Fruit fly (Drosophila melanogaster) whole organism, adult: ENCODE results near the gene MTA1-like.

Experiments used
- CG12768 ChIP-seq: fragments of 200-800 bp; sonication (Bioruptor generic); optimal IDR thresholded peaks from 2 replicates; lab custom pipeline; 2017; ENCODE audit warnings: missing biosample characterization, missing genetic modification characterization, mild to moderate bottlenecking, moderate library complexity, missing genetic modification reagents
- CG14711 ChIP-seq: fragments of 200-800 bp; sonication (Bioruptor generic); optimal IDR thresholded peaks from 2 replicates; lab custom pipeline; 2018; ENCODE audit warnings: missing biosample characterization, mild to moderate bottlenecking, missing genetic modification characterization, moderate library complexity
- CG5204 ChIP-seq: fragments of 200-800 bp; sonication (Bioruptor generic); optimal IDR thresholded peaks from 2 replicates; lab custom pipeline; 2016; ENCODE audit warnings: missing biosample characterization, missing genetic modification characterization
- CG7101 ChIP-seq: fragments of 200-800 bp; sonication (Bioruptor generic); optimal IDR thresholded peaks from 2 replicates; lab custom pipeline; 2018; ENCODE audit warnings: missing biosample characterization, mild to moderate bottlenecking, missing genetic modification characterization, moderate library complexity
- Crg-1 ChIP-seq: fragments of 200-800 bp; sonication (Bioruptor generic); optimal IDR thresholded peaks from 2 replicates; lab custom pipeline; 2016; ENCODE audit warnings: missing biosample characterization, missing genetic modification characterization
- Mnt ChIP-seq: fragments of 200-800 bp; sonication (Bioruptor generic); optimal IDR thresholded peaks from 2 replicates; lab custom pipeline; 2016; ENCODE audit warnings: missing biosample characterization, mild to moderate bottlenecking, missing genetic modification characterization
- bab1 ChIP-seq: fragments of 200-800 bp; sonication (Bioruptor generic); optimal IDR thresholded peaks from 3 replicates; lab custom pipeline; 2019; ENCODE audit warnings: missing biosample characterization, mild to moderate bottlenecking, missing genetic modification characterization, moderate library complexity
- cic ChIP-seq: fragments of 200-800 bp; sonication (Bioruptor generic); optimal IDR thresholded peaks from 2 replicates; lab custom pipeline; 2017; ENCODE audit warnings: missing biosample characterization, mild to moderate bottlenecking, missing genetic modification characterization, moderate library complexity
- cnc ChIP-seq, 2 experiments: fragments of >200 bp; optimal IDR thresholded peaks; 2 replicates each; lab custom pipeline; 2017
- kay ChIP-seq: fragments of 200-800 bp; sonication (Bioruptor generic); peaks from one replicate; lab custom pipeline; 2016; ENCODE audit warnings: missing biosample characterization, missing genetic modification characterization, borderline replicate concordance
- ovo ChIP-seq: fragments of 200-800 bp; sonication (Bioruptor generic); optimal IDR thresholded peaks from 2 replicates; lab custom pipeline; 2016; ENCODE audit warnings: missing biosample characterization, missing genetic modification characterization
- pad ChIP-seq: fragments of 200-800 bp; sonication (Bioruptor generic); optimal IDR thresholded peaks from 3 replicates; lab custom pipeline; 2017; ENCODE audit warnings: missing biosample characterization, missing genetic modification characterization, mild to moderate bottlenecking, moderate library complexity, missing genetic modification reagents
- tj ChIP-seq: fragments of 200-800 bp; sonication (Bioruptor generic); optimal IDR thresholded peaks from 3 replicates; lab custom pipeline; 2017; ENCODE audit warnings: missing biosample characterization, mild to moderate bottlenecking, missing genetic modification characterization, moderate library complexity
- toe ChIP-seq: fragments of 200-800 bp; sonication (Bioruptor generic); optimal IDR thresholded peaks from 2 replicates; lab custom pipeline; 2016; ENCODE audit warnings: missing biosample characterization, missing genetic modification characterization

DNA sequence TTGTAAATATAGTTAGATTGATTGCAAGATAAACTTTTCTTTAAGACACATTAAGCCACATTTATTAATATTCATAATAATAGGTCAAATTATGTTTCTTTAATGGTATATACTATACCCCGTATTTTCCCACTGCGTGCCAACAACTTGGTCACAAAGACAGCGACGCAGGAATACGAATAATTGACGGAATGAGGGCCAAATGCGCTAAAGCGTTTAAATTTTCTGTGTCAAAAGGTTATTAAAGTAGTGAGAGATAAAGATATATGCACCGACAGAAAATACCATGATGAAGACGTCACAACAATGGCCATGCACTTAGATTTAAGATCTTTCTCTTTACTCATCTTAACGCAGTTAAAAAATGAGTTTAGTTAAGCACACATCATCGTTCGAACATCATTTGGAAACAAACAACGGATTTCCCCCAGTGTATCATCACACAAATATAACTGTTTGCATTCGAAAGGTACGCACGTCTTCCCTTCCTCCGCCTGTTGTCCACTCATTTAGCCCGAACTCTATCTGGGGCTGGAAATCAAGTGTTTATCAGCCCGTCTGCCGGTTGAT is 28.1 kb downstream of the MTA1-like start:
- TF ChIP-seq bab1 (GFP tag; lab: Kevin White, UChicago): no peak
- TF ChIP-seq kay: no peak
- no peak for TF ChIP-seq Mnt (GFP tag; lab: Kevin White, UChicago)
- no peak for TF ChIP-seq cic (GFP tag; lab: Kevin White, UChicago)
- TF ChIP-seq CG12768 (GFP tag; lab: Kevin White, UChicago): no peak
- TF ChIP-seq ovo (GFP tag; lab: Kevin White, UChicago): no peak
- TF ChIP-seq CG14711 (tag; lab: Kevin White, UChicago): no peak
- no peak for TF ChIP-seq Crg-1 (GFP tag; lab: Kevin White, UChicago)
- TF ChIP-seq CG7101 (tag; lab: Kevin White, UChicago): no peak
- no peak for TF ChIP-seq tj (GFP tag; lab: Kevin White, UChicago)
- TF ChIP-seq toe (GFP tag; lab: Kevin White, UChicago): no peak
- TF ChIP-seq cnc (optimal IDR thresholded peaks at IDR 0.05; lab: Kevin White, UChicago): no peak
- TF ChIP-seq pad (GFP tag; lab: Kevin White, UChicago): no peak
- no peak for TF ChIP-seq CG5204 (GFP tag; lab: Kevin White, UChicago)
